Worm (Caenorhabditis elegans): ENCODE results near the gene ruvb-1.

- TF ChIP-seq ztf-23 (GFP tag; IDR thresholded peaks at IDR 0.05) (no peak), cog-1 (tag; optimal IDR thresholded peaks at IDR 0.05) (no peak), ref-1 (GFP tag; conservative IDR thresholded peaks at IDR 0.05) (no peak), flt-1 (GFP tag; IDR thresholded peaks at IDR 0.05) (no peak)
Observed at ce11 chrV:9974264-9974663, 6.3 kb downstream of the ruvb-1 start.

All from whole organism, midembryonic.